Worm (Caenorhabditis elegans) whole organism, young adult: ENCODE measurements around the gene R03E9.2.

Experiments used
- F22D6.2 ChIP-seq: sonication (generic microtip); optimal IDR thresholded peaks from 2 replicates; lab custom pipeline; 2016; ENCODE audit warnings: mild to moderate bottlenecking, missing genetic modification characterization, missing compliant biosample characterization
- Y67H2A.10 ChIP-seq: fragments of 200-800 bp; sonication (Bioruptor generic); conservative IDR thresholded peaks from 2 replicates; pipeline ENCODE4 v1.3.6; 2022; ENCODE audit warnings: missing genetic modification reagents, missing genetic modification characterization, missing compliant biosample characterization
- nfya-1 ChIP-seq: sonication (generic microtip); optimal IDR thresholded peaks from 2 replicates; lab custom pipeline; 2017; ENCODE audit warnings: antibody characterized with exemption, missing compliant biosample characterization, missing genetic modification characterization, borderline replicate concordance; ENCODE audit not compliant: insufficient read depth
- pha-4 ChIP-seq: fragments of 150-350 bp; sonication (generic microtip); optimal IDR thresholded peaks from 2 replicates; lab custom pipeline; 2014; ENCODE audit warnings: missing biosample characterization, missing genetic modification reagents, missing genetic modification characterization
- snpc-1.1 ChIP-seq: sonication (generic microtip); optimal IDR thresholded peaks from 2 replicates; lab custom pipeline; 2017; ENCODE audit warnings: missing genetic modification characterization, mild to moderate bottlenecking, missing compliant biosample characterization, antibody characterized with exemption, moderate library complexity, missing genotype, missing genetic modification reagents; ENCODE audit not compliant: insufficient read depth
- unc-62 ChIP-seq: fragments of 150-350 bp; optimal IDR thresholded peaks from 2 replicates; lab custom pipeline; 2014; ENCODE audit warnings: missing biosample characterization, missing genetic modification reagents, missing genetic modification characterization

- TF ChIP-seq pha-4 (tag; lab: Kevin White, UChicago) (no peak), unc-62 (GFP tag; lab: Kevin White, UChicago) (no peak), Y67H2A.10 (GFP tag; lab: Robert Waterston, UW) (no peak), snpc-1.1 (no peak), F22D6.2 (tag; lab: Kevin White, UChicago) (no peak), nfya-1 (tag; lab: Kevin White, UChicago) (no peak)
Measured at ce11 chrX:6738535-6738934, 5.4 kb upstream of the R03E9.2 start.
